Worm (Caenorhabditis elegans) whole organism, L4 larva: ENCODE data around the gene ent-7.
A peak's percentile ranks its signal among the peaks of the same experiment; 100 is the strongest.

ENCODE experiments used
- F26F4.8 ChIP-seq: fragments of 200-800 bp; sonication (Bioruptor generic); conservative IDR thresholded peaks from 2 replicates; pipeline ENCODE4 v1.3.6; 2022; ENCODE audit warnings: missing genetic modification characterization, missing compliant biosample characterization
- R02D3.7 ChIP-seq: fragments of 150-350 bp; sonication (generic microtip); optimal IDR thresholded peaks from 3 replicates; lab custom pipeline; 2014; ENCODE audit warnings: missing biosample characterization, missing genetic modification characterization
- T20F7.1 ChIP-seq: fragments of 200-800 bp; sonication (Bioruptor generic); optimal IDR thresholded peaks from 2 replicates; lab custom pipeline; 2018; ENCODE audit warnings: mild to moderate bottlenecking, missing genetic modification characterization, missing compliant biosample characterization
- Y105C5A.15 ChIP-seq: fragments of 200-800 bp; sonication (Bioruptor generic); IDR thresholded peaks from 2 replicates; pipeline ENCODE4 v1.3.6; 2022; ENCODE audit warnings: missing genetic modification characterization, missing compliant biosample characterization
- Y5F2A.4 ChIP-seq: fragments of 200-800 bp; sonication (Bioruptor generic); optimal IDR thresholded peaks from 2 replicates; lab custom pipeline; 2018; ENCODE audit warnings: mild to moderate bottlenecking, missing genetic modification characterization, missing compliant biosample characterization
- aha-1 ChIP-seq: fragments of 150-350 bp; peaks from one replicate; lab custom pipeline; 2014; ENCODE audit warnings: missing biosample characterization, missing genetic modification characterization
- ceh-20 ChIP-seq: fragments of 200-800 bp; sonication (Bioruptor generic); IDR thresholded peaks from 2 replicates; pipeline ENCODE4 v1.3.6; 2022; ENCODE audit warnings: missing genetic modification reagents, missing genetic modification characterization, missing compliant biosample characterization
- ceh-28 ChIP-seq: fragments of 150-350 bp; optimal IDR thresholded peaks from 2 replicates; lab custom pipeline; 2014; ENCODE audit warnings: missing biosample characterization, missing genetic modification reagents, missing genetic modification characterization
- ceh-44 ChIP-seq: fragments of 200-800 bp; sonication (Bioruptor generic); IDR thresholded peaks from 2 replicates; pipeline ENCODE4 v1.3.6; 2022; ENCODE audit warnings: missing genetic modification reagents, missing genetic modification characterization, missing compliant biosample characterization
- cey-2 ChIP-seq: sonication (generic microtip); optimal IDR thresholded peaks from 3 replicates; lab custom pipeline; 2017; ENCODE audit warnings: missing genetic modification characterization, mild to moderate bottlenecking, missing compliant biosample characterization, antibody characterized with exemption, borderline replicate concordance; ENCODE audit not compliant: insufficient read depth
- dmd-8 ChIP-seq: fragments of 200-800 bp; sonication (Bioruptor generic); IDR thresholded peaks from 2 replicates; pipeline ENCODE4 v1.3.6; 2022; ENCODE audit warnings: missing genetic modification characterization, missing compliant biosample characterization
- egl-43 ChIP-seq: fragments of 200-800 bp; sonication (Bioruptor generic); IDR thresholded peaks from 2 replicates; pipeline ENCODE4 v1.3.6; 2022; ENCODE audit warnings: missing genetic modification reagents, missing genetic modification characterization, missing compliant biosample characterization
- gei-8 ChIP-seq: fragments of 200-800 bp; sonication (Bioruptor generic); optimal IDR thresholded peaks from 2 replicates; lab custom pipeline; 2018; ENCODE audit warnings: mild to moderate bottlenecking, missing genetic modification characterization, missing compliant biosample characterization
- hif-1 ChIP-seq, 2 experiments: sonication (generic microtip); optimal IDR thresholded peaks; 2 replicates each; lab custom pipeline; 2016 to 2017; ENCODE audit warnings: missing compliant biosample characterization in 2 of 2, missing genetic modification characterization in 2 of 2, missing genetic modification reagents in 2 of 2, missing genotype in 2 of 2, mild to moderate bottlenecking in 1 of 2
- hlh-30 ChIP-seq: sonication (generic microtip); optimal IDR thresholded peaks from 2 replicates; lab custom pipeline; 2017; ENCODE audit warnings: antibody characterized with exemption, mild to moderate bottlenecking, missing genetic modification characterization, missing compliant biosample characterization; ENCODE audit not compliant: insufficient read depth
- hmg-1.1 ChIP-seq: fragments of 200-800 bp; sonication (Bioruptor generic); IDR thresholded peaks from 2 replicates; pipeline ENCODE4 v1.3.6; 2022; ENCODE audit warnings: missing genetic modification reagents, missing genetic modification characterization, missing compliant biosample characterization
- jun-1 ChIP-seq: fragments of 150-350 bp; optimal IDR thresholded peaks from 2 replicates; lab custom pipeline; 2014; ENCODE audit warnings: missing biosample characterization, missing genetic modification reagents, missing genetic modification characterization
- lir-3 ChIP-seq: sonication (generic microtip); optimal IDR thresholded peaks from 2 replicates; lab custom pipeline; 2016; ENCODE audit warnings: mild to moderate bottlenecking, missing genetic modification characterization, missing compliant biosample characterization
- lsy-2 ChIP-seq, 2 experiments: fragments of 150-350 bp in 1 of 2; sonication (generic microtip) in 1 of 2; optimal IDR thresholded peaks; 2 replicates each; lab custom pipeline; 2014 to 2017; ENCODE audit warnings: missing biosample characterization in 2 of 2, missing genetic modification characterization in 2 of 2
- mdt-29 ChIP-seq: fragments of 200-800 bp; sonication (Bioruptor generic); IDR thresholded peaks from 2 replicates; pipeline ENCODE4 v1.3.6; 2022; ENCODE audit warnings: missing genetic modification reagents, missing genetic modification characterization, missing compliant biosample characterization
- mes-2 ChIP-seq: sonication (generic microtip); optimal IDR thresholded peaks from 2 replicates; lab custom pipeline; 2016; ENCODE audit warnings: missing genotype, mild to moderate bottlenecking, missing genetic modification characterization, missing compliant biosample characterization; ENCODE audit not compliant: poor library complexity, severe bottlenecking
- mxl-3 ChIP-seq: fragments of 200-800 bp; sonication (Bioruptor generic); optimal IDR thresholded peaks from 2 replicates; lab custom pipeline; 2018; ENCODE audit warnings: mild to moderate bottlenecking, missing genetic modification characterization, missing compliant biosample characterization
- nhr-28 ChIP-seq: fragments of 150-350 bp; optimal IDR thresholded peaks from 2 replicates; lab custom pipeline; 2014; ENCODE audit warnings: missing biosample characterization, missing genetic modification characterization
- nhr-41 ChIP-seq: fragments of 200-800 bp; sonication (Bioruptor generic); IDR thresholded peaks from 2 replicates; pipeline ENCODE4 v1.3.6; 2022; ENCODE audit warnings: missing genetic modification reagents, missing genetic modification characterization, missing compliant biosample characterization
- nhr-42 ChIP-seq: fragments of 200-800 bp; sonication (Bioruptor generic); IDR thresholded peaks from 2 replicates; pipeline ENCODE4 v1.3.6; 2022; ENCODE audit warnings: missing genetic modification characterization, missing compliant biosample characterization
- nhr-76 ChIP-seq: fragments of 150-350 bp; optimal IDR thresholded peaks from 2 replicates; lab custom pipeline; 2014; ENCODE audit warnings: missing biosample characterization, missing genetic modification characterization
- pha-4 ChIP-seq, 2 experiments: fragments of 150-350 bp in 1 of 2; fragments of 200-800 bp in 1 of 2; sonication (Bioruptor generic) in 1 of 2; IDR thresholded peaks in 1 of 2; optimal IDR thresholded peaks in 1 of 2; 2 replicates each; pipeline versions ENCODE4 v1.3.6 to Lab custom; 2014 to 2022; ENCODE audit warnings: missing genetic modification characterization in 2 of 2, missing genetic modification reagents in 2 of 2, missing biosample characterization in 1 of 2, missing compliant biosample characterization in 1 of 2
- php-3 ChIP-seq: fragments of 200-800 bp; sonication (Bioruptor generic); IDR thresholded peaks from 2 replicates; pipeline ENCODE4 v1.3.6; 2022; ENCODE audit warnings: missing genetic modification reagents, missing genetic modification characterization, missing compliant biosample characterization
- unc-39 ChIP-seq: sonication (generic microtip); optimal IDR thresholded peaks from 2 replicates; lab custom pipeline; 2017; ENCODE audit warnings: missing biosample characterization, missing genetic modification characterization
- unc-62 ChIP-seq, 3 experiments: fragments of 150-350 bp in 1 of 3; sonication (generic microtip); optimal IDR thresholded peaks in 2 of 3; peaks in 1 of 3; 1 replicate in 1 of 3; 2 replicates in 2 of 3; lab custom pipeline; 2014 to 2017; ENCODE audit warnings: missing biosample characterization in 3 of 3, missing genetic modification characterization in 3 of 3, missing genetic modification reagents in 3 of 3, missing genotype in 1 of 3
- vab-7 ChIP-seq: fragments of 200-800 bp; sonication (Bioruptor generic); IDR thresholded peaks from 2 replicates; pipeline ENCODE4 v1.3.6; 2022; ENCODE audit warnings: missing genetic modification reagents, missing genetic modification characterization, missing compliant biosample characterization
- zfp-3 ChIP-seq: fragments of 200-800 bp; sonication (Bioruptor generic); conservative IDR thresholded peaks from 2 replicates; pipeline ENCODE4 v1.3.6; 2022; ENCODE audit warnings: missing genetic modification reagents, missing genetic modification characterization, missing compliant biosample characterization
- zip-2 ChIP-seq: fragments of 150-350 bp; optimal IDR thresholded peaks from 2 replicates; lab custom pipeline; 2014; ENCODE audit warnings: missing biosample characterization, missing genetic modification characterization

The ent-7 gene

ce11 chrIV:9998487-9999218 lies 18.4 kb upstream of the ent-7 start, which contains the start of gene pyp-1 (continued):
- TF ChIP-seq jun-1 (tag; lab: Kevin White, UChicago) (no peak), R02D3.7 (tag; lab: Kevin White, UChicago) (no peak), hlh-30 (tag; lab: Kevin White, UChicago) (peak; percentile 30), nhr-76 (no peak), nhr-42 (GFP tag; lab: Robert Waterston, UW) (no peak), nhr-41 (GFP tag; lab: Robert Waterston, UW) (no peak), hif-1 (tag; optimal IDR thresholded peaks at IDR 0.05; lab: Kevin White, UChicago) (peak in 1 of 2 experiments; percentile 13), mxl-3 (GFP tag; lab: Kevin White, UChicago) (no peak)

- TF ChIP-seq hmg-1.1 (no peak), dmd-8 (GFP tag; lab: Robert Waterston, UW) (no peak), vab-7 (GFP tag; lab: Robert Waterston, UW) (no peak), ceh-44 (GFP tag; lab: Robert Waterston, UW) (no peak), nhr-42 (GFP tag; lab: Robert Waterston, UW) (no peak), jun-1 (tag; lab: Kevin White, UChicago) (no peak), pha-4 (GFP tag; IDR thresholded peaks at IDR 0.05; lab: Robert Waterston, UW) (no peak), pha-4 (tag; optimal IDR thresholded peaks at IDR 0.05; lab: Kevin White, UChicago) (no peak), php-3 (GFP tag; lab: Robert Waterston, UW) (no peak), cey-2 (tag; lab: Kevin White, UChicago) (no peak), zfp-3 (no peak), T20F7.1 (GFP tag; lab: Kevin White, UChicago) (no peak), Y105C5A.15 (GFP tag; lab: Robert Waterston, UW) (no peak), aha-1 (no peak), ceh-28 (no peak), Y5F2A.4 (GFP tag; lab: Kevin White, UChicago) (no peak), ceh-20 (GFP tag; lab: Robert Waterston, UW) (no peak), lir-3 (tag; lab: Kevin White, UChicago) (no peak), F26F4.8 (GFP tag; lab: Robert Waterston, UW) (no peak), unc-62 (GFP tag; optimal IDR thresholded peaks at IDR 0.05 in 1 of 2; lab: Kevin White, UChicago) (no peak), unc-62 (tag; optimal IDR thresholded peaks at IDR 0.05; lab: Kevin White, UChicago) (no peak)
Observed at ce11 chrIV:10001748-10002147, 15.3 kb upstream of the ent-7 start, which contains the start of gene C47E12.3. TSS of gene C47E12.3 (minus strand) at chrIV:10001848.

ce11 chrIV:10003372-10003771 lies 13.7 kb upstream of the ent-7 start, which contains the start of the genes C47E12.2 and sars-1:
TSS of gene C47E12.2 (minus strand) at chrIV:10003502.
TSS of gene sars-1 (plus strand) at chrIV:10003726.
- TF ChIP-seq lsy-2 (tag; optimal IDR thresholded peaks at IDR 0.05; lab: Kevin White, UChicago) (peak in 1 of 2 experiments; percentile 90), mes-2 (tag; lab: Kevin White, UChicago) (peak; percentile 44), nhr-28 (tag; lab: Kevin White, UChicago) (no peak), zip-2 (tag; lab: Kevin White, UChicago) (peak; percentile 86), nhr-41 (GFP tag; lab: Robert Waterston, UW) (no peak)
- TF ChIP-seq, all 104 proteins: peak for 3

- TF ChIP-seq unc-39 (tag; lab: Kevin White, UChicago): no peak
- no peak for TF ChIP-seq gei-8 (GFP tag; lab: Kevin White, UChicago)
- no peak for TF ChIP-seq mdt-29
- TF ChIP-seq egl-43 (GFP tag; lab: Robert Waterston, UW): no peak
- TF ChIP-seq, all 104 proteins: peak for 0
Observed at ce11 chrIV:10006792-10007191, 10.3 kb upstream of the ent-7 start, which contains the start of gene C47E12.13. TSS of gene C47E12.13 (minus strand) at chrIV:10006892.
